Fruit fly (Drosophila melanogaster) whole organism, embryonic: ENCODE measurements around the gene CG12948.

Experiments
- Awh ChIP-seq: fragments of 200-800 bp; sonication (Bioruptor generic); IDR thresholded peaks from 2 replicates; pipeline ENCODE4, ENCODE4 v1.3.6; 2022; ENCODE audit warnings: missing biosample characterization, missing genetic modification characterization
- CG10431 ChIP-seq: fragments of 200-800 bp; sonication (Bioruptor generic); optimal IDR thresholded peaks from 3 replicates; lab custom pipeline; 2018; ENCODE audit warnings: missing biosample characterization, mild to moderate bottlenecking, missing genetic modification characterization
- CG10979 ChIP-seq: fragments of 200-800 bp; sonication (Bioruptor generic); optimal IDR thresholded peaks from 2 replicates; lab custom pipeline; 2018; ENCODE audit warnings: missing biosample characterization, mild to moderate bottlenecking, missing genetic modification characterization, moderate library complexity
- CG12104 ChIP-seq: fragments of 200-800 bp; sonication (Bioruptor generic); optimal IDR thresholded peaks from 3 replicates; lab custom pipeline; 2016; ENCODE audit warnings: missing biosample characterization, missing genetic modification characterization
- CG14710 ChIP-seq: fragments of 200-800 bp; sonication (Bioruptor generic); optimal IDR thresholded peaks from 3 replicates; lab custom pipeline; 2019; ENCODE audit warnings: missing biosample characterization, mild to moderate bottlenecking, missing genetic modification characterization, moderate library complexity
- CG15073 ChIP-seq: fragments of 200-800 bp; sonication (Bioruptor generic); optimal IDR thresholded peaks from 2 replicates; lab custom pipeline; 2016; ENCODE audit warnings: missing biosample characterization, missing genetic modification characterization
- CG15514 ChIP-seq: fragments of 200-800 bp; sonication (Bioruptor generic); optimal IDR thresholded peaks from 3 replicates; lab custom pipeline; 2017; ENCODE audit warnings: missing biosample characterization, missing genetic modification characterization, mild to moderate bottlenecking, moderate library complexity, missing genetic modification reagents
- CG15601 ChIP-seq: fragments of 200-800 bp; sonication (Bioruptor generic); optimal IDR thresholded peaks from 3 replicates; lab custom pipeline; 2019; ENCODE audit warnings: missing biosample characterization, mild to moderate bottlenecking, missing genetic modification characterization, moderate library complexity
- CG18011 ChIP-seq: fragments of 200-800 bp; sonication (Bioruptor generic); optimal IDR thresholded peaks from 2 replicates; lab custom pipeline; 2017; ENCODE audit warnings: missing biosample characterization, missing genetic modification characterization, mild to moderate bottlenecking, moderate library complexity, missing genotype
- CG2199 ChIP-seq: fragments of 200-800 bp; sonication (Bioruptor generic); IDR thresholded peaks from 3 replicates; pipeline ENCODE4 v1.3.6; 2022; ENCODE audit warnings: missing biosample characterization, missing genetic modification characterization
- CG2712 ChIP-seq: fragments of 200-800 bp; optimal IDR thresholded peaks from 3 replicates; lab custom pipeline; 2019; ENCODE audit warnings: missing biosample characterization, mild to moderate bottlenecking, missing genetic modification characterization, moderate library complexity
- CG3726 ChIP-seq: fragments of 200-800 bp; sonication (Bioruptor generic); IDR thresholded peaks from 3 replicates; pipeline ENCODE4, ENCODE4 v1.3.6; 2022; ENCODE audit warnings: missing biosample characterization, missing genetic modification characterization
- CG4854 ChIP-seq: fragments of 200-800 bp; sonication (Bioruptor generic); optimal IDR thresholded peaks from 2 replicates; lab custom pipeline; 2016; ENCODE audit warnings: missing biosample characterization, missing genetic modification characterization, inconsistent platforms
- CG6765 ChIP-seq: fragments of 200-800 bp; sonication (Bioruptor generic); optimal IDR thresholded peaks from 3 replicates; lab custom pipeline; 2017; ENCODE audit warnings: missing biosample characterization, mild to moderate bottlenecking, missing genetic modification characterization
- CG7745 ChIP-seq: fragments of 200-800 bp; sonication (Bioruptor generic); optimal IDR thresholded peaks from 2 replicates; lab custom pipeline; 2018; ENCODE audit warnings: missing biosample characterization, mild to moderate bottlenecking, missing genetic modification characterization, moderate library complexity
- CG7928 ChIP-seq: fragments of 200-800 bp; sonication (Bioruptor generic); optimal IDR thresholded peaks from 2 replicates; lab custom pipeline; 2017; ENCODE audit warnings: missing biosample characterization, mild to moderate bottlenecking, missing genetic modification characterization
- CG8388 ChIP-seq: fragments of 200-800 bp; sonication (Bioruptor generic); optimal IDR thresholded peaks from 2 replicates; lab custom pipeline; 2019; ENCODE audit warnings: missing biosample characterization, mild to moderate bottlenecking, missing genetic modification characterization, moderate library complexity
- CHES-1-like ChIP-seq: fragments of 200-800 bp; sonication (Bioruptor generic); optimal IDR thresholded peaks from 2 replicates; lab custom pipeline; 2016; ENCODE audit warnings: missing biosample characterization, missing genetic modification characterization
- D ChIP-seq, 2 experiments: fragments of 200-800 bp in 1 of 2; fragments of >200 bp in 1 of 2; sonication (Bioruptor generic) in 1 of 2; optimal IDR thresholded peaks; 2 replicates in 1 of 2; 3 replicates in 1 of 2; lab custom pipeline; 2017; ENCODE audit warnings: mild to moderate bottlenecking in 1 of 2, missing biosample characterization in 1 of 2, missing genetic modification characterization in 1 of 2, missing genetic modification reagents in 1 of 2
- Dip2 ChIP-seq: fragments of 200-800 bp; sonication (Bioruptor generic); IDR thresholded peaks from 2 replicates; pipeline ENCODE4 v1.3.6; 2022; ENCODE audit warnings: missing biosample characterization, missing genetic modification characterization
- Elba2 ChIP-seq: fragments of 200-800 bp; sonication (Bioruptor generic); optimal IDR thresholded peaks from 3 replicates; lab custom pipeline; 2016; ENCODE audit warnings: missing biosample characterization, missing genetic modification characterization
- Ets97D ChIP-seq: fragments of 200-800 bp; sonication (Bioruptor generic); optimal IDR thresholded peaks from 3 replicates; lab custom pipeline; 2016; ENCODE audit warnings: missing biosample characterization, missing genetic modification characterization
- Fer1 ChIP-seq: fragments of 200-800 bp; sonication (Bioruptor generic); optimal IDR thresholded peaks from 2 replicates; lab custom pipeline; 2017; ENCODE audit warnings: missing biosample characterization, mild to moderate bottlenecking, missing genetic modification characterization
- Fer2 ChIP-seq: fragments of 200-800 bp; sonication (Bioruptor generic); optimal IDR thresholded peaks from 2 replicates; lab custom pipeline; 2018; ENCODE audit warnings: missing biosample characterization, mild to moderate bottlenecking, missing genetic modification characterization, moderate library complexity
- Hand ChIP-seq: fragments of 200-800 bp; sonication (Bioruptor generic); optimal IDR thresholded peaks from 2 replicates; lab custom pipeline; 2017; ENCODE audit warnings: mild to moderate bottlenecking, missing biosample characterization, missing genetic modification reagents, missing genetic modification characterization
- Hr78 ChIP-seq, 2 experiments: fragments of 200-800 bp in 1 of 2; fragments of >200 bp in 1 of 2; sonication (Bioruptor generic) in 1 of 2; optimal IDR thresholded peaks; 2 replicates each; lab custom pipeline; 2017 to 2019; ENCODE audit warnings: missing biosample characterization in 2 of 2, missing genetic modification characterization in 2 of 2, mild to moderate bottlenecking in 1 of 2, moderate library complexity in 1 of 2
- Max ChIP-seq: fragments of 200-800 bp; sonication (Bioruptor generic); optimal IDR thresholded peaks from 2 replicates; lab custom pipeline; 2016; ENCODE audit warnings: missing biosample characterization, mild to moderate bottlenecking, missing genetic modification characterization
- Rfx ChIP-seq: fragments of 200-800 bp; sonication (Bioruptor generic); IDR thresholded peaks from 2 replicates; pipeline ENCODE4 v1.3.6; 2022; ENCODE audit warnings: missing biosample characterization, missing genetic modification characterization
- Rx ChIP-seq: fragments of 200-800 bp; sonication (Bioruptor generic); IDR thresholded peaks from 2 replicates; pipeline ENCODE4 v1.3.6; 2022; ENCODE audit warnings: missing biosample characterization, missing genetic modification characterization
- Taf1 ChIP-seq: fragments of 200-800 bp; sonication (Bioruptor generic); IDR thresholded peaks from 2 replicates; pipeline ENCODE4 v1.3.6; 2022; ENCODE audit warnings: missing biosample characterization, missing genetic modification characterization
- YL-1 ChIP-seq: fragments of 200-800 bp; sonication (Bioruptor generic); optimal IDR thresholded peaks from 3 replicates; lab custom pipeline; 2017; ENCODE audit warnings: missing biosample characterization, mild to moderate bottlenecking, missing genetic modification characterization
- az2 ChIP-seq: fragments of 200-800 bp; sonication (Bioruptor generic); optimal IDR thresholded peaks from 3 replicates; lab custom pipeline; 2016; ENCODE audit warnings: missing biosample characterization, missing genetic modification characterization
- bcd ChIP-seq: fragments of 200-800 bp; sonication (Bioruptor generic); optimal IDR thresholded peaks from 2 replicates; lab custom pipeline; 2017; ENCODE audit warnings: missing biosample characterization, mild to moderate bottlenecking, missing genetic modification characterization
- btn ChIP-seq: fragments of 200-800 bp; sonication (Bioruptor generic); optimal IDR thresholded peaks from 2 replicates; lab custom pipeline; 2016; ENCODE audit warnings: missing biosample characterization, missing genetic modification characterization
- corto ChIP-seq: fragments of 200-800 bp; sonication (Bioruptor generic); optimal IDR thresholded peaks from 2 replicates; lab custom pipeline; 2016; ENCODE audit warnings: missing biosample characterization, mild to moderate bottlenecking, missing genetic modification characterization, moderate library complexity
- dati ChIP-seq: fragments of 200-800 bp; sonication (Bioruptor generic); IDR thresholded peaks from 2 replicates; pipeline ENCODE4 v1.3.6; 2022; ENCODE audit warnings: missing biosample characterization, missing genetic modification characterization
- dmrt99B ChIP-seq: fragments of 200-800 bp; sonication (Bioruptor generic); optimal IDR thresholded peaks from 2 replicates; lab custom pipeline; 2018; ENCODE audit warnings: missing biosample characterization, mild to moderate bottlenecking, missing genetic modification characterization, moderate library complexity
- en ChIP-seq: fragments of 200-800 bp; sonication (Bioruptor generic); optimal IDR thresholded peaks from 2 replicates; lab custom pipeline; 2016; ENCODE audit warnings: missing biosample characterization, missing genetic modification characterization
- eyg ChIP-seq: fragments of 200-800 bp; sonication (Bioruptor generic); optimal IDR thresholded peaks from 3 replicates; lab custom pipeline; 2016; ENCODE audit warnings: missing biosample characterization, missing genetic modification characterization
- ftz-f1 ChIP-seq: fragments of 200-800 bp; sonication (Bioruptor generic); optimal IDR thresholded peaks from 2 replicates; lab custom pipeline; 2016; ENCODE audit warnings: missing biosample characterization, missing genetic modification characterization
- kah ChIP-seq: fragments of 200-800 bp; sonication (Bioruptor generic); optimal IDR thresholded peaks from 2 replicates; lab custom pipeline; 2018; ENCODE audit warnings: missing biosample characterization, mild to moderate bottlenecking, missing genetic modification characterization
- lab ChIP-seq: fragments of 200-800 bp; sonication (Bioruptor generic); optimal IDR thresholded peaks from 3 replicates; lab custom pipeline; 2017; ENCODE audit warnings: missing biosample characterization, missing genetic modification characterization, mild to moderate bottlenecking, moderate library complexity, missing genetic modification reagents
- pan ChIP-seq, 4 experiments: fragments of >200 bp in 3 of 4; fragments of 200-800 bp in 1 of 4; sonication (Bioruptor generic) in 1 of 4; optimal IDR thresholded peaks in 3 of 4; IDR thresholded peaks in 1 of 4; 2 replicates each; pipeline versions ENCODE4 v1.3.6 to Lab custom; 2017 to 2022; ENCODE audit warnings: missing biosample characterization in 2 of 4, missing genetic modification characterization in 2 of 4, mixed read lengths in 1 of 4
- sisA ChIP-seq: fragments of 200-800 bp; sonication (Bioruptor generic); IDR thresholded peaks from 2 replicates; pipeline ENCODE4 v1.3.6; 2022; ENCODE audit warnings: missing biosample characterization, missing genetic modification characterization
- unc-4 ChIP-seq: fragments of 200-800 bp; sonication (Bioruptor generic); IDR thresholded peaks from 2 replicates; pipeline ENCODE4 v1.3.6; 2022; ENCODE audit warnings: missing biosample characterization, missing genetic modification characterization; ENCODE audit not compliant: partially characterized antibody
- z ChIP-seq: fragments of 200-800 bp; sonication (Bioruptor generic); IDR thresholded peaks from 3 replicates; pipeline ENCODE4 v1.3.6; 2022; ENCODE audit warnings: missing biosample characterization, missing genetic modification characterization

Gene CG12948

DNA sequence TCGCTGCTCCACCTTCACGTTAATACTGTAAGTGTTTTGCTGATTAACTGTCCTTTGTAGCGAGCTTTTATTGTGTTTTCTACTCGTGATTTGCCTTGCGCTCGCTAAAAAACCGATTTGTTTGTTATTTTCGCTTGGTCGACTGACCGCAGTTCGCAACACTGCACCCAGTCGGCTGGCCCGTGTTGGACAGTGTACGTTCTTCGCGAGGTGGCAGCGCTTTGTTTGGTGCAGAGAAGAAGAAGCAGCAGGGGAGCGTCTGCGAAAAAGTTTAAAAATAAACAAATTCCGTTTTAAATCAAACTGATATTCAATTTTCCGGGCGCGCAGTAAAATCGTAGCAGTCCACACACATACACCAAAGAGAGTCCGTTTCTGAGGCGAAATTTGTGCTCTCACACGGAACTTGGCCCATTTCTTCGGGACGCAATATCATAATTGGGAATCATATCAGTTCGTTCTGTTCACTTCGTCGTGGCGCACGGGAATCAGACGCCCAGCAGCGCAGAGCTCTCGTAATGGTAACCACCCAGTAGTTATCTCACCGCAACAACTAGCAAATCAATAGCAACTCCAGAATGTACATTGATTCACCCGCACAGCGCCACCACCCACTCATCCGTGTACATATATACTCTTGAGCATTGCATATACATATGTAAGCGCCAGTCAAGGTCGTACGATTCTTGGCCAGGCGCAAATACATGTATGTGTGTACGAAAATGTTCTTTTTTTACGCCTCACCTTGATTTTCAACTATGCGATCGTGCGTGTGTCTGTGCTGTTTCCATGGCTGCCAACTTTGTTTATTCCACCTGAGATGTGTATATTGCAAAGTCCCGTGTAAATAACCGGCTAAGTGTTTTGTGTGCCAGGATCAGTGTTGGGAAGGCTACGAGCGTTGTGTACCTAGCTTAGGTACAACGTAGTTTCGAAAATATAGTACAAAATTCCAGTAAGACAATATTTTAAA is 20.4 kb upstream of the CG12948 start, which contains the start of gene Naa80 (continued):
- TF ChIP-seq unc-4 (GFP tag; lab: Robert Waterston, UW), result no peak; the same call in 1 of the 2 replicates
- peak; percentile 88 for TF ChIP-seq Rfx (GFP tag; lab: Robert Waterston, UW)
- peak; percentile 83 for TF ChIP-seq CG15514 (GFP tag; lab: Kevin White, UChicago)
- no peak for TF ChIP-seq CG15073 (GFP tag; lab: Kevin White, UChicago)
- TF ChIP-seq CG7928 (GFP tag; lab: Kevin White, UChicago), result peak; percentile 7
- peak; percentile 62 for TF ChIP-seq Fer1 (GFP tag; lab: Kevin White, UChicago)
- peak; percentile 15; the same call in 1 of the 3 replicates for TF ChIP-seq CG2199 (GFP tag; lab: Robert Waterston, UW)
- TF ChIP-seq CG15601 (tag; lab: Kevin White, UChicago), result peak; percentile 22
- TF ChIP-seq CG14710 (tag; lab: Kevin White, UChicago), result peak; percentile 43
- peak; percentile 58 for TF ChIP-seq bcd
- peak; percentile 44 for TF ChIP-seq az2 (GFP tag; lab: Kevin White, UChicago)
- TF ChIP-seq CG7745 (tag; lab: Kevin White, UChicago), result no peak
- peak; percentile 94 for TF ChIP-seq YL-1 (GFP tag; lab: Kevin White, UChicago)
- TF ChIP-seq D (optimal IDR thresholded peaks at IDR 0.05; lab: Kevin White, UChicago), result no peak
- no peak for TF ChIP-seq D (GFP tag; optimal IDR thresholded peaks at IDR 0.05; lab: Kevin White, UChicago)
- TF ChIP-seq CG8388, result peak; percentile 23
- TF ChIP-seq Fer2 (tag; lab: Kevin White, UChicago), result peak; percentile 8
- peak; percentile 57 for TF ChIP-seq Max (GFP tag; lab: Kevin White, UChicago)
- TF ChIP-seq Taf1, result no peak
- TF ChIP-seq Dip2 (GFP tag; lab: Robert Waterston, UW), result no peak
- TF ChIP-seq dati (GFP tag; lab: Robert Waterston, UW), result no peak
- TF ChIP-seq z (GFP tag; lab: Robert Waterston, UW), result no peak
- no peak for TF ChIP-seq CG3726
- TF ChIP-seq pan (optimal IDR thresholded peaks at IDR 0.05; lab: Kevin White, UChicago), result no peak
- peak in 1 of 2 experiments; percentile 54 for TF ChIP-seq pan (GFP tag; optimal IDR thresholded peaks at IDR 0.05 in 1 of 2, IDR thresholded peaks at IDR 0.05 in 1 of 2)
- TF ChIP-seq Hr78 (GFP tag; optimal IDR thresholded peaks at IDR 0.05; lab: Kevin White, UChicago), result no peak
- no peak for TF ChIP-seq dmrt99B (tag; lab: Kevin White, UChicago)
- TF ChIP-seq CG10431 (GFP tag; lab: Kevin White, UChicago), result peak; percentile 20
- no peak for TF ChIP-seq Hand
- no peak for TF ChIP-seq btn
- peak; percentile 70 for TF ChIP-seq Rx (GFP tag; lab: Robert Waterston, UW)
- TF ChIP-seq CG10979, result peak; percentile 21
- peak; percentile 31 for TF ChIP-seq kah (GFP tag; lab: Kevin White, UChicago)
- TF ChIP-seq Ets97D, result peak; percentile 87
- peak; percentile 35 for TF ChIP-seq CG2712 (tag; lab: Kevin White, UChicago)
- peak; percentile 88 for TF ChIP-seq ftz-f1 (GFP tag; lab: Kevin White, UChicago)
- peak; percentile 35 for TF ChIP-seq CG6765 (GFP tag; lab: Kevin White, UChicago)
- TF ChIP-seq sisA (GFP tag; lab: Robert Waterston, UW), result peak; percentile 60
- peak; percentile 36 for TF ChIP-seq CG12104
- peak; percentile 27 for TF ChIP-seq CG4854
- peak; percentile 94 for TF ChIP-seq CHES-1-like (GFP tag; lab: Kevin White, UChicago)
- peak; percentile 83 for TF ChIP-seq lab (GFP tag; lab: Kevin White, UChicago)
- no peak for TF ChIP-seq Elba2 (GFP tag; lab: Kevin White, UChicago)
- TF ChIP-seq Awh (GFP tag; lab: Robert Waterston, UW), result no peak
- TF ChIP-seq en (GFP tag; lab: Kevin White, UChicago), result no peak
- TF ChIP-seq CG18011 (GFP tag; lab: Kevin White, UChicago), result peak; percentile 65
- TF ChIP-seq corto (GFP tag; lab: Kevin White, UChicago), result no peak
- TF ChIP-seq eyg (GFP tag; lab: Kevin White, UChicago), result peak; percentile 59
